Worm (Caenorhabditis elegans): ENCODE measurements around the gene F45D11.11.
"Not testable (repeated sequence)": the region's sequence is repeated elsewhere in the genome, so short reads cannot be mapped to it uniquely, and the experiment has no call there.

Gene F45D11.11

ce11 chrII:1024684-1025083, 28.7 kb upstream of the F45D11.11 start, which contains the start of gene btb-11:
Gene btb-11 (minus strand): TSS chrII:1024784.
- TF ChIP-seq hnd-1, ceh-36, hmbx-1 (tag; optimal IDR thresholded peaks at IDR 0.05): not testable (repeated sequence)

- TF ChIP-seq aly-1 (tag; optimal IDR thresholded peaks at IDR 0.05); tbx-37 (GFP tag; conservative IDR thresholded peaks at IDR 0.05); ets-7 (tag; optimal IDR thresholded peaks at IDR 0.05): not testable (repeated sequence)
These were observed 10.4 kb upstream of the F45D11.11 start, which contains the start of gene F45D11.14 for ce11 chrII:1006375-1006774. Gene F45D11.14 (minus strand): TSS chrII:1006475.

- TF ChIP-seq flt-1 (GFP tag; IDR thresholded peaks at IDR 0.05), result no peak
These were observed 5.3 kb upstream of the F45D11.11 start, which contains the start of the genes fbxb-30 and F45D11.5 for ce11 chrII:1001351-1001750. Gene fbxb-30 (minus strand): TSS chrII:1001451. Gene F45D11.5 (plus strand): TSS chrII:1001702.

ce11 chrII:999493-999892, 3.5 kb upstream of the F45D11.11 start, which contains the start of gene fbxb-29:
Gene fbxb-29 (minus strand): TSS chrII:999593.
- TF ChIP-seq sea-1 (GFP tag; conservative IDR thresholded peaks at IDR 0.05) (no peak), B0310.2 (tag; optimal IDR thresholded peaks at IDR 0.05) (no peak), ama-1 (optimal IDR thresholded peaks at IDR 0.05) (no peak), pes-1 (GFP tag; IDR thresholded peaks at IDR 0.05) (no peak), flt-1 (GFP tag; IDR thresholded peaks at IDR 0.05) (no peak), ceh-36 (tag; optimal IDR thresholded peaks at IDR 0.05) (no peak), hmbx-1 (tag; optimal IDR thresholded peaks at IDR 0.05) (no peak), F13C5.2 (tag; optimal IDR thresholded peaks at IDR 0.05) (no peak), tbx-37 (GFP tag; conservative IDR thresholded peaks at IDR 0.05) (no peak), hmg-4 (GFP tag; optimal IDR thresholded peaks at IDR 0.05) (no peak), scrt-1 (GFP tag; IDR thresholded peaks at IDR 0.05) (no peak), tbx-11 (GFP tag; IDR thresholded peaks at IDR 0.05) (no peak), aly-1 (tag; optimal IDR thresholded peaks at IDR 0.05) (no peak), hnd-1 (tag; optimal IDR thresholded peaks at IDR 0.05) (no peak), ets-7 (tag; optimal IDR thresholded peaks at IDR 0.05) (no peak)

- TF ChIP-seq hnd-1 (tag; optimal IDR thresholded peaks at IDR 0.05); sea-1 (GFP tag; conservative IDR thresholded peaks at IDR 0.05); flt-1 (GFP tag; IDR thresholded peaks at IDR 0.05): not testable (repeated sequence)
These were observed 1.8 kb downstream of the F45D11.11 start, which contains the start of gene F45D11.7 for ce11 chrII:994231-994630. Gene F45D11.7 (plus strand): TSS chrII:994531.

ce11 chrII:991300-991699, 4.7 kb downstream of the F45D11.11 start, which contains the start of gene fbxc-42:
Gene fbxc-42 (plus strand): TSS chrII:991600.
- TF ChIP-seq B0310.2 (tag; optimal IDR thresholded peaks at IDR 0.05) (no peak), aly-1 (tag; optimal IDR thresholded peaks at IDR 0.05) (no peak), hmg-4 (GFP tag; optimal IDR thresholded peaks at IDR 0.05) (no peak), hnd-1 (tag; optimal IDR thresholded peaks at IDR 0.05) (no peak), tbx-11 (GFP tag; IDR thresholded peaks at IDR 0.05) (no peak)

- TF ChIP-seq F13C5.2 (tag; optimal IDR thresholded peaks at IDR 0.05), result no peak
- TF ChIP-seq ceh-13 (GFP tag; optimal IDR thresholded peaks at IDR 0.05), result no peak
- no peak for TF ChIP-seq sea-1 (GFP tag; conservative IDR thresholded peaks at IDR 0.05)
- no peak for TF ChIP-seq tbx-37 (GFP tag; conservative IDR thresholded peaks at IDR 0.05)
These were observed 7.6 kb downstream of the F45D11.11 start, which contains the start of gene fbxc-39 for ce11 chrII:988437-988836. Gene fbxc-39 (plus strand): TSS chrII:988737.

ce11 chrII:985703-986102, 10.3 kb downstream of the F45D11.11 start, which contains the start of gene fbxc-40:
Gene fbxc-40 (plus strand): TSS chrII:986003.
- not testable (repeated sequence) for TF ChIP-seq B0310.2 (tag; optimal IDR thresholded peaks at IDR 0.05); ceh-36 (tag; optimal IDR thresholded peaks at IDR 0.05); pes-1 (GFP tag; IDR thresholded peaks at IDR 0.05)

- TF ChIP-seq hnd-1 (tag; optimal IDR thresholded peaks at IDR 0.05) (no peak), scrt-1 (GFP tag; IDR thresholded peaks at IDR 0.05) (no peak), hmg-4 (GFP tag; optimal IDR thresholded peaks at IDR 0.05) (no peak), ceh-36 (tag; optimal IDR thresholded peaks at IDR 0.05) (no peak), ama-1 (optimal IDR thresholded peaks at IDR 0.05) (no peak), hmbx-1 (tag; optimal IDR thresholded peaks at IDR 0.05) (no peak), ets-7 (tag; optimal IDR thresholded peaks at IDR 0.05) (no peak), flt-1 (GFP tag; IDR thresholded peaks at IDR 0.05) (no peak), F13C5.2 (tag; optimal IDR thresholded peaks at IDR 0.05) (no peak), pes-1 (GFP tag; IDR thresholded peaks at IDR 0.05) (no peak), tra-4 (tag; optimal IDR thresholded peaks at IDR 0.05) (no peak), sea-1 (GFP tag; conservative IDR thresholded peaks at IDR 0.05) (no peak), tbx-11 (GFP tag; IDR thresholded peaks at IDR 0.05) (no peak), B0310.2 (tag; optimal IDR thresholded peaks at IDR 0.05) (no peak), aly-1 (tag; optimal IDR thresholded peaks at IDR 0.05) (no peak), tbx-37 (GFP tag; conservative IDR thresholded peaks at IDR 0.05) (no peak), ceh-13 (GFP tag; optimal IDR thresholded peaks at IDR 0.05) (no peak)
These were observed 13.2 kb downstream of the F45D11.11 start, which contains the start of gene srh-274 for ce11 chrII:982842-983241. Gene srh-274 (plus strand): TSS chrII:983142.

All from whole organism, early embryonic.